Worm (Caenorhabditis elegans) whole organism, young adult: ENCODE data around the gene srh-234.
A peak's percentile ranks its signal among the peaks of the same experiment; 100 is the strongest.

Experiments
- B0019.2 ChIP-seq: fragments of 200-800 bp; sonication (Bioruptor generic); conservative IDR thresholded peaks from 2 replicates; pipeline ENCODE4 v1.3.6; 2022; ENCODE audit warnings: missing genetic modification reagents, missing genetic modification characterization, missing compliant biosample characterization
- C06A6.2 ChIP-seq: fragments of 200-800 bp; sonication (Bioruptor generic); conservative IDR thresholded peaks from 2 replicates; pipeline ENCODE4 v1.3.6; 2022; ENCODE audit warnings: missing genetic modification characterization, missing compliant biosample characterization
- F22D6.2 ChIP-seq: sonication (generic microtip); optimal IDR thresholded peaks from 2 replicates; lab custom pipeline; 2016; ENCODE audit warnings: mild to moderate bottlenecking, missing genetic modification characterization, missing compliant biosample characterization
- F23B12.7 ChIP-seq: sonication (generic microtip); optimal IDR thresholded peaks from 2 replicates; lab custom pipeline; 2017; ENCODE audit warnings: missing genetic modification characterization, mild to moderate bottlenecking, missing compliant biosample characterization, antibody characterized with exemption, moderate library complexity; ENCODE audit not compliant: insufficient read depth
- F37B4.10 ChIP-seq: fragments of 200-800 bp; sonication (Bioruptor generic); IDR thresholded peaks from 2 replicates; pipeline ENCODE4 v1.3.6; 2022; ENCODE audit warnings: missing genetic modification characterization, missing compliant biosample characterization
- F55B11.4 ChIP-seq: sonication (generic microtip); optimal IDR thresholded peaks from 2 replicates; lab custom pipeline; 2016; ENCODE audit warnings: missing compliant biosample characterization, missing genetic modification characterization, borderline replicate concordance; ENCODE audit not compliant: insufficient read depth
- Y56A3A.18 ChIP-seq: fragments of 200-800 bp; sonication (Bioruptor generic); IDR thresholded peaks from 2 replicates; pipeline ENCODE4 v1.3.6; 2022; ENCODE audit warnings: missing genetic modification reagents, missing genetic modification characterization, missing compliant biosample characterization
- Y67H2A.10 ChIP-seq: fragments of 200-800 bp; sonication (Bioruptor generic); conservative IDR thresholded peaks from 2 replicates; pipeline ENCODE4 v1.3.6; 2022; ENCODE audit warnings: missing genetic modification reagents, missing genetic modification characterization, missing compliant biosample characterization
- Y79H2A.3 ChIP-seq: fragments of 200-800 bp; sonication (Bioruptor generic); conservative IDR thresholded peaks from 2 replicates; pipeline ENCODE4 v1.3.6; 2022; ENCODE audit warnings: missing genetic modification reagents, missing genetic modification characterization, missing compliant biosample characterization
- aptf-3 ChIP-seq: fragments of 200-800 bp; sonication (Bioruptor generic); IDR thresholded peaks from 2 replicates; pipeline ENCODE4 v1.3.6; 2022; ENCODE audit warnings: missing genetic modification characterization, missing compliant biosample characterization
- athp-1 ChIP-seq: sonication (generic microtip); optimal IDR thresholded peaks from 2 replicates; lab custom pipeline; 2017; ENCODE audit warnings: mild to moderate bottlenecking, missing genetic modification characterization, missing compliant biosample characterization
- attf-5 ChIP-seq: fragments of 200-800 bp; sonication (Bioruptor generic); optimal IDR thresholded peaks from 2 replicates; lab custom pipeline; 2018; ENCODE audit warnings: mild to moderate bottlenecking, missing genetic modification characterization, missing compliant biosample characterization
- ceh-100 ChIP-seq: fragments of 200-800 bp; sonication (Bioruptor generic); IDR thresholded peaks from 2 replicates; pipeline ENCODE4 v1.3.6; 2022; ENCODE audit warnings: missing genetic modification reagents, missing genetic modification characterization, missing compliant biosample characterization
- ceh-27 ChIP-seq: fragments of 200-800 bp; sonication (Bioruptor generic); optimal IDR thresholded peaks from 2 replicates; lab custom pipeline; 2018; ENCODE audit warnings: mild to moderate bottlenecking, missing genetic modification characterization, moderate library complexity, missing compliant biosample characterization
- ceh-40 ChIP-seq: fragments of 200-800 bp; sonication (Bioruptor generic); IDR thresholded peaks from 2 replicates; pipeline ENCODE4 v1.3.6; 2022; ENCODE audit warnings: missing genetic modification characterization, missing compliant biosample characterization
- die-1 ChIP-seq: sonication (generic microtip); optimal IDR thresholded peaks from 2 replicates; lab custom pipeline; 2016; ENCODE audit warnings: missing genotype, mild to moderate bottlenecking, missing genetic modification characterization, missing compliant biosample characterization
- dpff-1 ChIP-seq: sonication (generic microtip); optimal IDR thresholded peaks from 2 replicates; lab custom pipeline; 2017; ENCODE audit warnings: mild to moderate bottlenecking, missing genetic modification characterization, missing compliant biosample characterization
- dpl-1 ChIP-seq: fragments of 150-350 bp; optimal IDR thresholded peaks from 2 replicates; lab custom pipeline; 2014; ENCODE audit warnings: missing biosample characterization, missing genetic modification reagents, missing genetic modification characterization
- egl-18 ChIP-seq: fragments of 200-800 bp; sonication (Bioruptor generic); IDR thresholded peaks from 2 replicates; pipeline ENCODE4 v1.3.6; 2022; ENCODE audit warnings: missing genetic modification reagents, missing genetic modification characterization, missing compliant biosample characterization
- ets-4 ChIP-seq: fragments of 200-800 bp; sonication (Bioruptor generic); optimal IDR thresholded peaks from 2 replicates; lab custom pipeline; 2018; ENCODE audit warnings: mild to moderate bottlenecking, missing genetic modification characterization, missing compliant biosample characterization
- hmg-20 ChIP-seq: fragments of 200-800 bp; sonication (Bioruptor generic); IDR thresholded peaks from 2 replicates; pipeline ENCODE4 v1.3.6; 2022; ENCODE audit warnings: missing genetic modification reagents, missing genetic modification characterization, missing compliant biosample characterization
- hrde-1 ChIP-seq: sonication (generic microtip); optimal IDR thresholded peaks from 2 replicates; lab custom pipeline; 2016; ENCODE audit warnings: missing genetic modification characterization, mild to moderate bottlenecking, missing compliant biosample characterization, moderate library complexity, missing genotype, missing genetic modification reagents, borderline replicate concordance
- let-607 ChIP-seq, 2 experiments: fragments of 200-800 bp in 1 of 2; sonication (Bioruptor generic) in 1 of 2; sonication (generic microtip) in 1 of 2; optimal IDR thresholded peaks; 2 replicates each; lab custom pipeline; 2016 to 2018; ENCODE audit warnings: mild to moderate bottlenecking in 2 of 2, missing compliant biosample characterization in 2 of 2, missing genetic modification characterization in 2 of 2, moderate library complexity in 2 of 2, missing genotype in 1 of 2
- lin-26 ChIP-seq: fragments of 200-800 bp; sonication (Bioruptor generic); IDR thresholded peaks from 2 replicates; pipeline ENCODE4 v1.3.6; 2022; ENCODE audit warnings: missing genetic modification reagents, missing genetic modification characterization, missing compliant biosample characterization
- lir-1 ChIP-seq: fragments of 200-800 bp; sonication (Bioruptor generic); conservative IDR thresholded peaks from 2 replicates; pipeline ENCODE4 v1.3.6; 2022; ENCODE audit warnings: missing genetic modification reagents, missing genetic modification characterization, missing compliant biosample characterization
- lsy-27 ChIP-seq: sonication (generic microtip); optimal IDR thresholded peaks from 2 replicates; lab custom pipeline; 2017; ENCODE audit warnings: missing genetic modification characterization, mild to moderate bottlenecking, missing compliant biosample characterization, antibody characterized with exemption, missing genotype, borderline replicate concordance; ENCODE audit not compliant: insufficient read depth
- mcd-1 ChIP-seq: fragments of 200-800 bp; sonication (Bioruptor generic); IDR thresholded peaks from 2 replicates; pipeline ENCODE4 v1.3.6; 2022; ENCODE audit warnings: missing genetic modification reagents, missing genetic modification characterization, missing compliant biosample characterization
- mxl-1 ChIP-seq: sonication (generic microtip); optimal IDR thresholded peaks from 2 replicates; lab custom pipeline; 2016; ENCODE audit warnings: missing genetic modification characterization, missing compliant biosample characterization
- nfya-2 ChIP-seq: fragments of 200-800 bp; sonication (Bioruptor generic); IDR thresholded peaks from 2 replicates; pipeline ENCODE4 v1.3.6; 2022; ENCODE audit warnings: missing genetic modification reagents, missing genetic modification characterization, missing compliant biosample characterization
- nhr-120 ChIP-seq: fragments of 200-800 bp; sonication (Bioruptor generic); IDR thresholded peaks from 2 replicates; pipeline ENCODE4 v1.3.6; 2022; ENCODE audit warnings: missing genetic modification characterization, missing compliant biosample characterization
- nhr-179 ChIP-seq: sonication (generic microtip); optimal IDR thresholded peaks from 2 replicates; lab custom pipeline; 2016; ENCODE audit warnings: mild to moderate bottlenecking, missing genetic modification characterization, missing compliant biosample characterization
- nhr-27 ChIP-seq: fragments of 200-800 bp; sonication (Bioruptor generic); optimal IDR thresholded peaks from 2 replicates; lab custom pipeline; 2018; ENCODE audit warnings: mild to moderate bottlenecking, missing genetic modification characterization, moderate library complexity, missing compliant biosample characterization
- nhr-80 ChIP-seq: sonication (generic microtip); optimal IDR thresholded peaks from 2 replicates; lab custom pipeline; 2016; ENCODE audit warnings: missing genetic modification characterization, missing compliant biosample characterization
- rpc-1 ChIP-seq, 2 experiments: fragments of 150-350 bp in 1 of 2; sonication (generic microtip) in 1 of 2; optimal IDR thresholded peaks; 2 replicates each; lab custom pipeline; 2014 to 2018; ENCODE audit warnings: missing biosample characterization in 1 of 2, missing genetic modification characterization in 1 of 2, missing genetic modification reagents in 1 of 2, missing genotype in 1 of 2
- sdz-38 ChIP-seq: sonication (generic microtip); optimal IDR thresholded peaks from 2 replicates; lab custom pipeline; 2016; ENCODE audit warnings: missing genotype, missing genetic modification characterization, missing compliant biosample characterization
- sea-2 ChIP-seq: fragments of 200-800 bp; sonication (Bioruptor generic); IDR thresholded peaks from 2 replicates; pipeline ENCODE4 v1.3.6; 2022; ENCODE audit warnings: missing genetic modification characterization, missing compliant biosample characterization
- snpc-4 ChIP-seq, 5 experiments: fragments of 150-350 bp in 1 of 5; sonication (generic microtip) in 4 of 5; optimal IDR thresholded peaks; 2 replicates each; lab custom pipeline; 2014 to 2018; ENCODE audit warnings: missing genetic modification characterization in 5 of 5, missing biosample characterization in 3 of 5, antibody characterized with exemption in 2 of 5, mild to moderate bottlenecking in 2 of 5, missing compliant biosample characterization in 2 of 5, missing genotype in 2 of 5, moderate library complexity in 2 of 5, missing genetic modification reagents in 1 of 5
- tlf-1 ChIP-seq: fragments of 200-800 bp; sonication (Bioruptor generic); optimal IDR thresholded peaks from 2 replicates; lab custom pipeline; 2018; ENCODE audit warnings: mild to moderate bottlenecking, missing genetic modification characterization, missing compliant biosample characterization
- unc-130 ChIP-seq: sonication (generic microtip); optimal IDR thresholded peaks from 2 replicates; lab custom pipeline; 2016; ENCODE audit warnings: missing genetic modification reagents, missing genetic modification characterization, missing compliant biosample characterization
- unc-62 ChIP-seq: fragments of 150-350 bp; optimal IDR thresholded peaks from 2 replicates; lab custom pipeline; 2014; ENCODE audit warnings: missing biosample characterization, missing genetic modification reagents, missing genetic modification characterization
- zfh-2 ChIP-seq: fragments of 200-800 bp; sonication (Bioruptor generic); conservative IDR thresholded peaks from 2 replicates; pipeline ENCODE4 v1.3.6; 2022; ENCODE audit warnings: missing genetic modification reagents, missing genetic modification characterization, missing compliant biosample characterization
- zim-3 ChIP-seq: sonication (generic microtip); optimal IDR thresholded peaks from 2 replicates; lab custom pipeline; 2017; ENCODE audit warnings: mild to moderate bottlenecking, missing genetic modification characterization, moderate library complexity, missing compliant biosample characterization
- ztf-22 ChIP-seq: fragments of 200-800 bp; sonication (Bioruptor generic); optimal IDR thresholded peaks from 2 replicates; lab custom pipeline; 2018; ENCODE audit warnings: mild to moderate bottlenecking, missing genetic modification characterization, moderate library complexity, missing compliant biosample characterization
- ztf-25 ChIP-seq: fragments of 200-800 bp; sonication (Bioruptor generic); IDR thresholded peaks from 2 replicates; pipeline ENCODE4 v1.3.6; 2022; ENCODE audit warnings: missing genetic modification reagents, missing genetic modification characterization, missing compliant biosample characterization

The srh-234 gene

ce11 chrV:7681388-7681787 lies 29.7 kb upstream of the srh-234 start, which contains the start of gene cyp-33A1:
cyp-33A1 (minus strand) TSS chrV:7681459.
- TF ChIP-seq attf-5 (GFP tag; lab: Kevin White, UChicago) (peak; percentile 47), F23B12.7 (tag; lab: Kevin White, UChicago) (peak; percentile 33), nhr-27 (tag; lab: Kevin White, UChicago) (no peak), nhr-80 (tag; lab: Kevin White, UChicago) (peak; percentile 30), mcd-1 (no peak), ztf-22 (no peak), ets-4 (GFP tag; lab: Kevin White, UChicago) (no peak), zfh-2 (GFP tag; lab: Robert Waterston, UW) (no peak), nhr-179 (tag; lab: Kevin White, UChicago) (no peak)

- TF ChIP-seq rpc-1 (optimal IDR thresholded peaks at IDR 0.05; lab: Kevin White, UChicago) = no peak
- no peak for TF ChIP-seq rpc-1 (tag; optimal IDR thresholded peaks at IDR 0.05; lab: Kevin White, UChicago)
- no peak for TF ChIP-seq B0019.2 (GFP tag; lab: Robert Waterston, UW)
- no peak for TF ChIP-seq Y56A3A.18 (GFP tag; lab: Robert Waterston, UW)
- TF ChIP-seq F55B11.4 = no peak
- no peak for TF ChIP-seq egl-18 (GFP tag; lab: Robert Waterston, UW)
- TF ChIP-seq ceh-100 (GFP tag; lab: Robert Waterston, UW) = no peak
- no peak for TF ChIP-seq mxl-1
- no peak for TF ChIP-seq lin-26 (GFP tag; lab: Robert Waterston, UW)
- TF ChIP-seq lsy-27 (tag; lab: Kevin White, UChicago) = no peak
- TF ChIP-seq athp-1 = no peak
- TF ChIP-seq unc-62 = no peak
- TF ChIP-seq dpl-1 = no peak
Measured at ce11 chrV:7675904-7676303, 24.2 kb upstream of the srh-234 start, which contains the start of gene C12D5.3. C12D5.3 (plus strand) TSS chrV:7676204.

- TF ChIP-seq let-607 (tag; optimal IDR thresholded peaks at IDR 0.05; lab: Kevin White, UChicago) (no peak), lir-1 (GFP tag; lab: Robert Waterston, UW) (no peak), ceh-27 (GFP tag; lab: Kevin White, UChicago) (no peak), hmg-20 (GFP tag; lab: Robert Waterston, UW) (no peak), snpc-4 (GFP tag; optimal IDR thresholded peaks at IDR 0.05; lab: Kevin White, UChicago) (no peak), snpc-4 (tag; optimal IDR thresholded peaks at IDR 0.05; lab: Kevin White, UChicago) (no peak), F37B4.10 (GFP tag; lab: Robert Waterston, UW) (no peak), tlf-1 (GFP tag; lab: Kevin White, UChicago) (no peak)
Measured at ce11 chrV:7672258-7672657, 20.6 kb upstream of the srh-234 start, which contains the start of gene C12D5.4. C12D5.4 (plus strand) TSS chrV:7672558.

- TF ChIP-seq snpc-4 (GFP tag; optimal IDR thresholded peaks at IDR 0.05; lab: Kevin White, UChicago) (no peak), snpc-4 (tag; optimal IDR thresholded peaks at IDR 0.05; lab: Kevin White, UChicago) (no peak), Y79H2A.3 (GFP tag; lab: Robert Waterston, UW) (no peak), zim-3 (no peak), hrde-1 (tag; lab: Kevin White, UChicago) (no peak), nhr-120 (GFP tag; lab: Robert Waterston, UW) (no peak), dpl-1 (no peak), mcd-1 (no peak), F22D6.2 (tag; lab: Kevin White, UChicago) (no peak), ztf-25 (GFP tag; lab: Robert Waterston, UW) (no peak), dpff-1 (no peak), unc-130 (GFP tag; lab: Kevin White, UChicago) (no peak), die-1 (tag; lab: Kevin White, UChicago) (no peak), Y67H2A.10 (GFP tag; lab: Robert Waterston, UW) (no peak), C06A6.2 (no peak), sea-2 (GFP tag; lab: Robert Waterston, UW) (no peak), ceh-40 (GFP tag; lab: Robert Waterston, UW) (no peak), sdz-38 (tag; lab: Kevin White, UChicago) (no peak), aptf-3 (GFP tag; lab: Robert Waterston, UW) (no peak), nfya-2 (GFP tag; lab: Robert Waterston, UW) (no peak)
Measured at ce11 chrV:7667940-7668339, 16.3 kb upstream of the srh-234 start, which contains the start of gene C12D5.5. C12D5.5 (plus strand) TSS chrV:7668240.
